Fruit fly (Drosophila melanogaster): Measurements from ENCODE around the gene Tengl2.

- TF ChIP-seq pan (optimal IDR thresholded peaks at IDR 0.05) = no peak
- TF ChIP-seq br (GFP tag; optimal IDR thresholded peaks at IDR 0.05) = peak; percentile 9
- TF ChIP-seq lola (GFP tag; optimal IDR thresholded peaks at IDR 0.05) = no peak
- TF ChIP-seq Myc (optimal IDR thresholded peaks at IDR 0.05) = peak; percentile 44
- peak; percentile 13 for TF ChIP-seq psq (GFP tag; optimal IDR thresholded peaks at IDR 0.05)
- no peak for TF ChIP-seq usp (GFP tag; optimal IDR thresholded peaks at IDR 0.05)
- no peak for TF ChIP-seq sv (GFP tag; optimal IDR thresholded peaks at IDR 0.05)
- peak; percentile 44 for TF ChIP-seq rgr (GFP tag; optimal IDR thresholded peaks at IDR 0.05)
- TF ChIP-seq OdsH (GFP tag; optimal IDR thresholded peaks at IDR 0.05) = peak; percentile 46
- no peak for TF ChIP-seq tai (GFP tag; optimal IDR thresholded peaks at IDR 0.05)
Measured at dm6 chr2L:2193357-2193780, 45.8 kb downstream of the Tengl2 start.

Data from whole organism, wandering third instar larva.